Worm (Caenorhabditis elegans) whole organism, mixed stage, embryonic: ENCODE data around the gene F44F4.10.

Source experiments
- M03D4.4 ChIP-seq: sonication (generic microtip); optimal IDR thresholded peaks from 2 replicates; lab custom pipeline; 2017; ENCODE audit warnings: mild to moderate bottlenecking, missing genetic modification characterization, missing compliant biosample characterization
- bed-3 ChIP-seq: fragments of 200-800 bp; sonication (Bioruptor generic); optimal IDR thresholded peaks from 3 replicates; lab custom pipeline; 2018; ENCODE audit warnings: mild to moderate bottlenecking, missing genetic modification characterization, moderate library complexity, missing compliant biosample characterization
- ceh-39 ChIP-seq: fragments of 150-350 bp; optimal IDR thresholded peaks from 2 replicates; lab custom pipeline; 2014; ENCODE audit warnings: missing biosample characterization, missing genetic modification characterization
- ceh-43 ChIP-seq: fragments of 200-800 bp; sonication (Bioruptor generic); optimal IDR thresholded peaks from 2 replicates; lab custom pipeline; 2018; ENCODE audit warnings: mild to moderate bottlenecking, missing genetic modification characterization, moderate library complexity, missing compliant biosample characterization
- ceh-83 ChIP-seq: fragments of 200-800 bp; sonication (Bioruptor generic); optimal IDR thresholded peaks from 2 replicates; lab custom pipeline; 2018; ENCODE audit warnings: mild to moderate bottlenecking, missing genetic modification characterization, missing compliant biosample characterization
- ces-1 ChIP-seq: fragments of 150-350 bp; optimal IDR thresholded peaks from 2 replicates; lab custom pipeline; 2014; ENCODE audit warnings: missing biosample characterization, missing genetic modification reagents, missing genetic modification characterization
- cnd-1 ChIP-seq: fragments of 200-800 bp; sonication (Bioruptor generic); optimal IDR thresholded peaks from 2 replicates; lab custom pipeline; 2018; ENCODE audit warnings: mild to moderate bottlenecking, missing genetic modification characterization, missing compliant biosample characterization
- drap-1 ChIP-seq: fragments of 200-800 bp; sonication (Bioruptor generic); optimal IDR thresholded peaks from 3 replicates; lab custom pipeline; 2018; ENCODE audit warnings: mild to moderate bottlenecking, missing genetic modification characterization, missing compliant biosample characterization
- elt-1 ChIP-seq: sonication (generic microtip); optimal IDR thresholded peaks from 2 replicates; lab custom pipeline; 2017; ENCODE audit warnings: missing genetic modification characterization, mild to moderate bottlenecking, missing compliant biosample characterization, antibody characterized with exemption, moderate library complexity, borderline replicate concordance; ENCODE audit not compliant: insufficient read depth
- elt-3 ChIP-seq: fragments of 150-350 bp; optimal IDR thresholded peaks from 2 replicates; lab custom pipeline; 2014; ENCODE audit warnings: missing biosample characterization, missing genetic modification characterization
- flh-1 ChIP-seq: fragments of 200-800 bp; sonication (Bioruptor generic); optimal IDR thresholded peaks from 2 replicates; lab custom pipeline; 2018; ENCODE audit warnings: mild to moderate bottlenecking, missing genetic modification characterization, moderate library complexity, missing compliant biosample characterization
- hlh-1 ChIP-seq: fragments of 150-350 bp; optimal IDR thresholded peaks from 2 replicates; lab custom pipeline; 2014; ENCODE audit warnings: missing biosample characterization, missing genetic modification reagents, missing genetic modification characterization
- lin-13 ChIP-seq: fragments of 150-350 bp; optimal IDR thresholded peaks from 2 replicates; lab custom pipeline; 2014; ENCODE audit warnings: missing biosample characterization, missing genetic modification characterization
- lin-32 ChIP-seq: fragments of 200-800 bp; sonication (Bioruptor generic); optimal IDR thresholded peaks from 2 replicates; lab custom pipeline; 2018; ENCODE audit warnings: mild to moderate bottlenecking, missing genetic modification characterization, missing compliant biosample characterization
- lsy-2 ChIP-seq: fragments of 150-350 bp; optimal IDR thresholded peaks from 2 replicates; lab custom pipeline; 2014; ENCODE audit warnings: missing biosample characterization, missing genetic modification characterization
- mep-1 ChIP-seq: fragments of 150-350 bp; optimal IDR thresholded peaks from 2 replicates; lab custom pipeline; 2017; ENCODE audit warnings: missing biosample characterization, missing genetic modification reagents, missing genetic modification characterization, inconsistent platforms
- mls-2 ChIP-seq: sonication (generic microtip); optimal IDR thresholded peaks from 2 replicates; lab custom pipeline; 2016; ENCODE audit warnings: mild to moderate bottlenecking, missing genetic modification characterization, moderate library complexity, missing compliant biosample characterization
- nhr-12 ChIP-seq: fragments of 150-350 bp; optimal IDR thresholded peaks from 2 replicates; lab custom pipeline; 2014; ENCODE audit warnings: missing biosample characterization, missing genetic modification characterization
- nhr-237 ChIP-seq: fragments of 150-350 bp; optimal IDR thresholded peaks from 2 replicates; lab custom pipeline; 2014; ENCODE audit warnings: missing biosample characterization, missing genetic modification characterization
- nhr-28 ChIP-seq: fragments of 150-350 bp; optimal IDR thresholded peaks from 2 replicates; lab custom pipeline; 2014; ENCODE audit warnings: missing biosample characterization, missing genetic modification characterization
- nhr-76 ChIP-seq: sonication (generic microtip); optimal IDR thresholded peaks from 2 replicates; lab custom pipeline; 2017; ENCODE audit warnings: missing biosample characterization, missing genetic modification characterization
- pha-4 ChIP-seq: fragments of 150-350 bp; optimal IDR thresholded peaks from 2 replicates; lab custom pipeline; 2018; ENCODE audit warnings: missing biosample characterization, missing genetic modification reagents, missing genetic modification characterization
- sem-2 ChIP-seq: fragments of 200-800 bp; sonication (Bioruptor generic); optimal IDR thresholded peaks from 2 replicates; lab custom pipeline; 2018; ENCODE audit warnings: mild to moderate bottlenecking, missing genetic modification characterization, missing compliant biosample characterization
- sptf-1 ChIP-seq: sonication (generic microtip); optimal IDR thresholded peaks from 2 replicates; lab custom pipeline; 2017; ENCODE audit warnings: mild to moderate bottlenecking, missing genetic modification characterization, moderate library complexity, missing compliant biosample characterization
- tbx-8 ChIP-seq: fragments of 200-800 bp; sonication (Bioruptor generic); optimal IDR thresholded peaks from 2 replicates; lab custom pipeline; 2018; ENCODE audit warnings: mild to moderate bottlenecking, missing genetic modification characterization, moderate library complexity, missing compliant biosample characterization
- unc-120 ChIP-seq: sonication (generic microtip); optimal IDR thresholded peaks from 2 replicates; lab custom pipeline; 2017; ENCODE audit warnings: missing genetic modification characterization, missing compliant biosample characterization; ENCODE audit not compliant: poor library complexity, severe bottlenecking
- unc-39 ChIP-seq: fragments of 150-350 bp; optimal IDR thresholded peaks from 2 replicates; lab custom pipeline; 2014; ENCODE audit warnings: missing biosample characterization, missing genetic modification characterization
- unc-62 ChIP-seq: fragments of 150-350 bp; optimal IDR thresholded peaks from 2 replicates; lab custom pipeline; 2014; ENCODE audit warnings: missing biosample characterization, missing genetic modification reagents, missing genetic modification characterization
- zip-8 ChIP-seq: fragments of 150-350 bp; optimal IDR thresholded peaks from 2 replicates; lab custom pipeline; 2014; ENCODE audit warnings: missing biosample characterization, missing genetic modification characterization
- ztf-11 ChIP-seq: fragments of 150-350 bp; optimal IDR thresholded peaks from 2 replicates; lab custom pipeline; 2014; ENCODE audit warnings: missing biosample characterization, missing genetic modification characterization

F44F4.10 gene

DNA sequence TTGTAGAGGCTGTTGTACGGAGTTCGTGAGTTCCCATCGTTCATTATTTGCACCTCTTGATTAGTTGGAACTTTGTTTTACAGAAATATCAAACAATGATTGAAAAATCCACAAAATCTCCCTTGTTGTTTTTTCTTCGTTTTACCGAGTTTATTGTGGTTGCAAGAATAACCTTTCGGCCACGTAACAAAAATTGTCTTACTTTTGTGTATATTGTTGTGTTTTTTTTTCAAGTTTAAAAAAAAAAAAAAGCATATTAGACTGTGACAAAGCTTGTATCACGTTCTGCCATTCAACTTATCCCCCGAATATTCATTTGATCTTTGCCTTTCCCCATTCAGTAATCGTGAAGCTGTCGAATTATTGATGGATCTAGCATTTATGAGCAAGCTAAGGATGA, at the start of gene F44F4.10:
TSS of gene F44F4.10 (minus strand) at position 101 of the 400 bp plus-strand sequence.
- TF ChIP-seq ceh-83 (GFP tag; lab: Kevin White, UChicago) (no peak), nhr-12 (tag; lab: Kevin White, UChicago) (no peak)

DNA sequence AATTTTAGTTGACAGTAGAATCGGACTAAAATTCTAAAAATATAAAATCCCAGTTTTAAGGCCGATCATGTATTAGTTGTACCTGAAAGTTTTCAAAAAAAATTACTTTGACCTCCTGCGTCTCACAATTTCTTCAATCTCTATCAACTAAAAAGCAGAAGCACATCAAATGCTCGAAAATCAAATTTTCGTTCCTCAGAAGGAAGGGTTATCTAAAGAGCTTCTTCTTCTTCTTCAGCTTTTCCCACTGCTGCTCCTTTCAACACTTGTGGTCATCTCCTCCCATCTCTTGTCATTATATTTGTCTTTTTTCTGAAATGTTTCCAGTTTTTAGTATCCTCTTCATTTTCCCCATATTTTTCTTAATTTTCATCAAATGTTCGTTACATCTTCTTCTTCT, 47.7 kb upstream of the F44F4.10 start:
- TF ChIP-seq ces-1 (GFP tag; lab: Kevin White, UChicago), result peak; percentile 71
- no peak for TF ChIP-seq flh-1
- no peak for TF ChIP-seq elt-3 (tag; lab: Kevin White, UChicago)
- no peak for TF ChIP-seq lsy-2 (tag; lab: Kevin White, UChicago)
- no peak for TF ChIP-seq ceh-83 (GFP tag; lab: Kevin White, UChicago)

DNA sequence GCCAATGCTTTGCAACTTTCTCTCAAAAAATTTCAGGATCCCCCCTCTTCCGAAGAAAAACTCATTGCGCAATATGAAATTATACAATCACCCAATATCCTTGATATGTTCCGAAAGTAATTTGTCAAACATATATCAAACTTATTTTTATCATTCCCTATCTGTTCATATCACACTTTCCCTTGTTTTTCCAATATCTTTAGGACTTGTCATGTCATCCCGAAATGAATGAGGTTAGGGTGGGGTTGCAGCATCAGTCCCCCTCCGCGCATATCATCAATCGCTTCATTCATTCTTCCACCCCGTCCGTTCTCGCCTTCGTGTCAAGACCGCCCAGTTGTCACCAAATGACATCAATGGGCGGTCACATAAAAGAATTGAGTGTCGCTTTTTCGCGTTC, 42.6 kb upstream of the F44F4.10 start:
- TF ChIP-seq elt-3 (tag; lab: Kevin White, UChicago) (peak; percentile 66), bed-3 (no peak), zip-8 (tag; lab: Kevin White, UChicago) (peak; percentile 76), pha-4 (tag; lab: Kevin White, UChicago) (no peak), unc-62 (GFP tag; lab: Kevin White, UChicago) (peak; percentile 72), flh-1 (no peak)

DNA sequence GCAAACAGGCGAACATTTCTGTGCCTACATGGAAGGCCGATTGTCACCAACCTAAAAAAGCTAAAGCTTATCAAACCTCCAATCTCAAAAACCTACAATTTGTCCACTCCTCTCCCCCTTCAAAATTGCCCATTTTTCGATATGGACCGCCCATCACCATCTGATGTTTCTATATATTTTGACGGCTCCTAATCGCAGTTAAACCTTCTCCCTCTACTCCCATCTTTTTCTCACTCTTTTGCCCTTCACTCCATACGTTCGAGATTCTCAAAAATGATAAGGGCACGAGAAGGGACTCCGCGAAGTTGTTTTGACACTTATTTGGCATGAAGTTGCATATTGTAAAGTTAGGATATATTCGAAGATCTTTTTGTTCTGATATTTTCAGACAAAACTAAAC, 42.1 kb upstream of the F44F4.10 start:
- TF ChIP-seq mls-2 (tag; lab: Kevin White, UChicago) (no peak), lin-32 (GFP tag; lab: Kevin White, UChicago) (no peak), ceh-39 (tag; lab: Kevin White, UChicago) (no peak), M03D4.4 (no peak), unc-39 (no peak), ztf-11 (tag; lab: Kevin White, UChicago) (no peak), mep-1 (tag; lab: Kevin White, UChicago) (no peak), cnd-1 (no peak), nhr-28 (tag; lab: Kevin White, UChicago) (no peak), elt-1 (tag; lab: Kevin White, UChicago) (no peak), nhr-12 (tag; lab: Kevin White, UChicago) (no peak), lin-13 (tag; lab: Kevin White, UChicago) (no peak), nhr-76 (tag; lab: Kevin White, UChicago) (no peak), hlh-1 (tag; lab: Kevin White, UChicago) (no peak), flh-1 (no peak), sptf-1 (tag; lab: Kevin White, UChicago) (no peak), lsy-2 (tag; lab: Kevin White, UChicago) (no peak)

DNA sequence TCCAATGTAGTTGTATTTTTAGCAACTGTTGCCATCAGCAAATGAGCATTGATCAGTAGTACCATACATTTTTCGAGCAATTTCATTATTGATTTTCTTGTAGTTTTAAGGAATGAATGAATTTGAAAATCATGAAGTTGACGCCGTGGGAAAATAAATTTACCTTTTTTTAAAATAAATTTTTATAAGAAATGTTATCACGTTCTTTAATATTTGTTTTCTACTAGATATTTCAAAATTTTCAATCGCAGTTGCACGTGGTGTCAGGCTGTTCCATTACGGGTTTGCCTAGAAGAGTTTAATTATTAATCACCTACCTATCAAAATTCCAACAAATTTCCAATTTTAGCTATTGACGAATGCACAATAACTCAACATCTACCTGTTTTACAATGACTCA, 39.7 kb upstream of the F44F4.10 start, which contains the start of gene R03D7.8:
TSS of gene R03D7.8 (minus strand) at position 101 of the 400 bp plus-strand sequence.
- TF ChIP-seq cnd-1 (no peak), nhr-12 (tag; lab: Kevin White, UChicago) (no peak), tbx-8 (GFP tag; lab: Kevin White, UChicago) (no peak), unc-120 (tag; lab: Kevin White, UChicago) (no peak)
- TF ChIP-seq, all 35 proteins: peak for 0

DNA sequence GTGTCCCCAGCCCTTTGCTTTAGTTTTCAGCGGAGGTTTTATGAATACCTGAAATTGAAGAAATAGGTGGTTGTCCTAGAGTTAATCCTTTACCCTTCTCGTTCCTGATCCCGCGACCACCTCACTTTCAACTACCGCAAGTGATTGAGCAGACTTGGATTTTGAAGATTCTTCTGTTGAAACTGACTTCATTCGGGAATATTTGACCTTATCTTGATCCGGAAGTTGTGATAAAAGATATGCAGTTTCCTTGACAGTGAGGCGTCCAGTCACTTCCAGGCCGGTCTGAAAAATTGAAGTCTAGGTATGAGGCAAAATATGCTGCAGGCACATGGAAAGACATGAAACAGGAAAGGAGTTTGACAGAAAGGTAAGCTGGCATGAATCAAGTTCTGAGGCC, 38.0 kb upstream of the F44F4.10 start:
- no peak for TF ChIP-seq elt-1 (tag; lab: Kevin White, UChicago)
- no peak for TF ChIP-seq ces-1 (GFP tag; lab: Kevin White, UChicago)
- no peak for TF ChIP-seq drap-1 (GFP tag; lab: Kevin White, UChicago)
- TF ChIP-seq ztf-11 (tag; lab: Kevin White, UChicago), result no peak
- TF ChIP-seq lin-13 (tag; lab: Kevin White, UChicago), result no peak
- no peak for TF ChIP-seq pha-4 (tag; lab: Kevin White, UChicago)
- TF ChIP-seq lin-32 (GFP tag; lab: Kevin White, UChicago), result no peak
- TF ChIP-seq sem-2 (GFP tag; lab: Kevin White, UChicago), result no peak
- TF ChIP-seq hlh-1 (tag; lab: Kevin White, UChicago), result no peak
- TF ChIP-seq M03D4.4, result no peak
- no peak for TF ChIP-seq flh-1
- no peak for TF ChIP-seq ceh-43 (GFP tag; lab: Kevin White, UChicago)
- no peak for TF ChIP-seq nhr-237
- TF ChIP-seq zip-8 (tag; lab: Kevin White, UChicago), result no peak
- no peak for TF ChIP-seq ceh-39 (tag; lab: Kevin White, UChicago)
- TF ChIP-seq unc-120 (tag; lab: Kevin White, UChicago), result no peak
